Worm (Caenorhabditis elegans): ENCODE results near the gene sdz-9.

DNA sequence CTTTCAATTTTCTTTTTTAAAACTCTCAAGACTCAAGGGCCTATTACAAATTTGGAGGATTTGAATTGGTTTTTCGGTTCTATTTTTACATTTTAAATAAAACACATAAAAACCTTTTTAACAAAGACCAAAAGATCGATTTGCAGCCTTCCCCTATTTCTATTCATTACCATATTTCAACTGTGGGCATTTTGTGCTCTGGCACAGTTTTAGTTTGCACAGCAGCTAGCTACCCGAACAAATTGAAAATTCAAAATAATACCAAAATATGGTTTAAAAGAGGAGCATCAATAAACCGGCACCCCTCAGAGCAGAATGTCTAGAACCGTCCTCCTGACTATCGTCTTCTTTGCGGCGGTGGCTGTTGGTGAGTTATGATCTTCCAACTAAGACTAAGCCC is 7.9 kb upstream of the sdz-9 start, which contains the start of gene F08D12.2:
- TF ChIP-seq ama-1 (optimal IDR thresholded peaks at IDR 0.05) (no peak), nhr-12 (tag; optimal IDR thresholded peaks at IDR 0.05) (no peak), ceh-82 (tag; optimal IDR thresholded peaks at IDR 0.05) (no peak), alr-1 (tag; optimal IDR thresholded peaks at IDR 0.05) (no peak), nhr-11 (tag; optimal IDR thresholded peaks at IDR 0.05) (no peak), lin-39 (tag; optimal IDR thresholded peaks at IDR 0.05) (no peak), R02D3.7 (tag; optimal IDR thresholded peaks at IDR 0.05) (no peak), aly-2 (tag; optimal IDR thresholded peaks at IDR 0.05) (no peak)
